Fruit fly (Drosophila melanogaster) whole organism, prepupa: ENCODE results near the gene CG10405.

Experiments
- Blimp-1 ChIP-seq: fragments of 200-800 bp; sonication (Bioruptor generic); optimal IDR thresholded peaks from 3 replicates; lab custom pipeline; 2017; ENCODE audit warnings: missing biosample characterization, missing genetic modification characterization, mild to moderate bottlenecking, moderate library complexity, missing genetic modification reagents
- CG11762 ChIP-seq: fragments of 200-800 bp; sonication (Bioruptor generic); optimal IDR thresholded peaks from 3 replicates; lab custom pipeline; 2016; ENCODE audit warnings: missing biosample characterization, missing genetic modification characterization; ENCODE audit not compliant: insufficient read depth
- CG11902 ChIP-seq: fragments of 200-800 bp; sonication (Bioruptor generic); optimal IDR thresholded peaks from 3 replicates; lab custom pipeline; 2016; ENCODE audit warnings: missing biosample characterization, missing genetic modification characterization
- CG15336 ChIP-seq: fragments of 200-800 bp; sonication (Bioruptor generic); IDR thresholded peaks from 2 replicates; pipeline ENCODE4 v1.3.6; 2022; ENCODE audit warnings: missing biosample characterization, missing genetic modification characterization
- CG1621 ChIP-seq: fragments of 200-800 bp; sonication (Bioruptor generic); optimal IDR thresholded peaks from 3 replicates; lab custom pipeline; 2018; ENCODE audit warnings: missing biosample characterization, mild to moderate bottlenecking, missing genetic modification characterization
- CG16779 ChIP-seq: fragments of 200-800 bp; sonication (Bioruptor generic); optimal IDR thresholded peaks from 3 replicates; lab custom pipeline; 2017; ENCODE audit warnings: missing biosample characterization, mild to moderate bottlenecking, missing genetic modification characterization
- CG3032 ChIP-seq: fragments of 200-800 bp; optimal IDR thresholded peaks from 2 replicates; lab custom pipeline; 2019; ENCODE audit warnings: missing biosample characterization, mild to moderate bottlenecking, missing genetic modification characterization, moderate library complexity
- CG31627 ChIP-seq: fragments of 200-800 bp; sonication (Bioruptor generic); optimal IDR thresholded peaks from 3 replicates; lab custom pipeline; 2016; ENCODE audit warnings: missing biosample characterization, missing genetic modification characterization
- CG34406 ChIP-seq: fragments of 200-800 bp; sonication (Bioruptor generic); optimal IDR thresholded peaks from 3 replicates; lab custom pipeline; 2016; ENCODE audit warnings: missing biosample characterization, missing genetic modification characterization
- CG4318 ChIP-seq: fragments of 200-800 bp; sonication (Bioruptor generic); optimal IDR thresholded peaks from 3 replicates; lab custom pipeline; 2017; ENCODE audit warnings: missing biosample characterization, mild to moderate bottlenecking, missing genetic modification characterization
- CG6163 ChIP-seq: fragments of 200-800 bp; sonication (Bioruptor generic); IDR thresholded peaks from 3 replicates; pipeline ENCODE4 v1.3.6; 2022; ENCODE audit warnings: missing biosample characterization, missing genetic modification characterization
- CG6792 ChIP-seq: fragments of 200-800 bp; sonication (Bioruptor generic); optimal IDR thresholded peaks from 3 replicates; lab custom pipeline; 2016; ENCODE audit warnings: missing biosample characterization, missing genetic modification characterization
- CG6808 ChIP-seq: fragments of 200-800 bp; sonication (Bioruptor generic); optimal IDR thresholded peaks from 3 replicates; lab custom pipeline; 2017; ENCODE audit warnings: missing biosample characterization, missing genetic modification characterization, mild to moderate bottlenecking, moderate library complexity, missing genetic modification reagents
- CG6854 ChIP-seq: fragments of 200-800 bp; sonication (Bioruptor generic); optimal IDR thresholded peaks from 2 replicates; lab custom pipeline; 2017; ENCODE audit warnings: missing biosample characterization, mild to moderate bottlenecking, missing genetic modification characterization
- CG7368 ChIP-seq: fragments of 200-800 bp; sonication (Bioruptor generic); optimal IDR thresholded peaks from 3 replicates; lab custom pipeline; 2016; ENCODE audit warnings: missing biosample characterization, missing genetic modification characterization
- CG8319 ChIP-seq: fragments of 200-800 bp; sonication (Bioruptor generic); optimal IDR thresholded peaks from 3 replicates; lab custom pipeline; 2016; ENCODE audit warnings: missing biosample characterization, missing genetic modification characterization
- CG8632 ChIP-seq: fragments of 200-800 bp; sonication (Bioruptor generic); optimal IDR thresholded peaks from 3 replicates; lab custom pipeline; 2016; ENCODE audit warnings: missing biosample characterization, missing genetic modification characterization
- CG9139 ChIP-seq: fragments of 200-800 bp; sonication (Bioruptor generic); optimal IDR thresholded peaks from 3 replicates; lab custom pipeline; 2017; ENCODE audit warnings: missing biosample characterization, mild to moderate bottlenecking, missing genetic modification characterization
- Eip75B ChIP-seq: fragments of 200-800 bp; sonication (Bioruptor generic); optimal IDR thresholded peaks from 3 replicates; lab custom pipeline; 2016; ENCODE audit warnings: missing biosample characterization, missing genetic modification characterization
- Eip78C ChIP-seq: fragments of 200-800 bp; sonication (Bioruptor generic); peaks from one replicate; lab custom pipeline; 2016; ENCODE audit warnings: missing biosample characterization, missing genetic modification characterization
- Ets21C ChIP-seq: fragments of 200-800 bp; sonication (Bioruptor generic); optimal IDR thresholded peaks from 3 replicates; lab custom pipeline; 2016; ENCODE audit warnings: missing biosample characterization, missing genetic modification characterization
- Ets96B ChIP-seq: fragments of 200-800 bp; optimal IDR thresholded peaks from 2 replicates; lab custom pipeline; 2019; ENCODE audit warnings: missing biosample characterization, mild to moderate bottlenecking, missing genetic modification characterization, moderate library complexity
- Gug ChIP-seq: fragments of 200-800 bp; sonication (Bioruptor generic); IDR thresholded peaks from 2 replicates; pipeline ENCODE4 v1.3.6; 2022; ENCODE audit warnings: missing biosample characterization, missing genetic modification characterization
- Hr4 ChIP-seq: fragments of 200-800 bp; sonication (Bioruptor generic); optimal IDR thresholded peaks from 3 replicates; lab custom pipeline; 2016; ENCODE audit warnings: missing biosample characterization, missing genetic modification characterization
- Lpt ChIP-seq: fragments of 200-800 bp; sonication (Bioruptor generic); optimal IDR thresholded peaks from 3 replicates; lab custom pipeline; 2016; ENCODE audit warnings: missing biosample characterization, missing genetic modification characterization
- Met ChIP-seq: fragments of 200-800 bp; sonication (Bioruptor generic); optimal IDR thresholded peaks from 3 replicates; lab custom pipeline; 2016; ENCODE audit warnings: missing biosample characterization, missing genetic modification characterization
- OdsH ChIP-seq: fragments of 200-800 bp; sonication (Bioruptor generic); optimal IDR thresholded peaks from 3 replicates; lab custom pipeline; 2016; ENCODE audit warnings: missing biosample characterization, missing genetic modification characterization
- Smox ChIP-seq: fragments of 200-800 bp; sonication (Bioruptor generic); optimal IDR thresholded peaks from 3 replicates; lab custom pipeline; 2016; ENCODE audit warnings: missing biosample characterization, missing genetic modification characterization
- Sox102F ChIP-seq: fragments of 200-800 bp; sonication (Bioruptor generic); optimal IDR thresholded peaks from 2 replicates; lab custom pipeline; 2016; ENCODE audit warnings: missing biosample characterization, mild to moderate bottlenecking, missing genetic modification characterization
- Sox15 ChIP-seq: fragments of 200-800 bp; sonication (Bioruptor generic); optimal IDR thresholded peaks from 3 replicates; lab custom pipeline; 2016; ENCODE audit warnings: missing biosample characterization, missing genetic modification characterization
- achi ChIP-seq: fragments of 200-800 bp; sonication (Bioruptor generic); optimal IDR thresholded peaks from 3 replicates; lab custom pipeline; 2016; ENCODE audit warnings: missing biosample characterization, missing genetic modification characterization
- cyc ChIP-seq: fragments of 200-800 bp; sonication (Bioruptor generic); optimal IDR thresholded peaks from 3 replicates; lab custom pipeline; 2016; ENCODE audit warnings: missing biosample characterization, missing genetic modification characterization
- dac ChIP-seq: fragments of 200-800 bp; sonication (Bioruptor generic); optimal IDR thresholded peaks from 2 replicates; lab custom pipeline; 2017; ENCODE audit warnings: missing biosample characterization, mild to moderate bottlenecking, missing genetic modification characterization
- dsx ChIP-seq: fragments of 200-800 bp; optimal IDR thresholded peaks from 3 replicates; lab custom pipeline; 2019; ENCODE audit warnings: missing biosample characterization, mild to moderate bottlenecking, missing genetic modification characterization, moderate library complexity; ENCODE audit not compliant: poor library complexity, severe bottlenecking
- eg ChIP-seq: fragments of 200-800 bp; sonication (Bioruptor generic); IDR thresholded peaks from 3 replicates; pipeline ENCODE4 v1.3.6; 2022; ENCODE audit warnings: missing biosample characterization, missing genetic modification characterization
- esn ChIP-seq: fragments of 200-800 bp; sonication (Bioruptor generic); optimal IDR thresholded peaks from 2 replicates; lab custom pipeline; 2016; ENCODE audit warnings: missing biosample characterization, mild to moderate bottlenecking, missing genetic modification characterization, moderate library complexity
- fd85E ChIP-seq: fragments of 200-800 bp; sonication (Bioruptor generic); optimal IDR thresholded peaks from 3 replicates; lab custom pipeline; 2016; ENCODE audit warnings: missing biosample characterization, missing genetic modification characterization
- fkh ChIP-seq: fragments of 200-800 bp; sonication (Bioruptor generic); optimal IDR thresholded peaks from 3 replicates; lab custom pipeline; 2017; ENCODE audit warnings: missing biosample characterization, mild to moderate bottlenecking, missing genetic modification characterization, moderate library complexity
- lz ChIP-seq: fragments of 200-800 bp; sonication (Bioruptor generic); optimal IDR thresholded peaks from 3 replicates; lab custom pipeline; 2016; ENCODE audit warnings: missing biosample characterization, missing genetic modification characterization
- net ChIP-seq: fragments of 200-800 bp; sonication (Bioruptor generic); optimal IDR thresholded peaks from 3 replicates; lab custom pipeline; 2016; ENCODE audit warnings: missing biosample characterization, missing genetic modification characterization
- pdm3 ChIP-seq: fragments of 200-800 bp; sonication (Bioruptor generic); optimal IDR thresholded peaks from 3 replicates; lab custom pipeline; 2016; ENCODE audit warnings: missing biosample characterization, missing genetic modification characterization
- salr ChIP-seq, 2 experiments: fragments of 200-800 bp; sonication (Bioruptor generic); optimal IDR thresholded peaks; 3 replicates each; lab custom pipeline; 2016 to 2018; ENCODE audit warnings: missing biosample characterization in 2 of 2, missing genetic modification characterization in 2 of 2, mild to moderate bottlenecking in 1 of 2
- spab ChIP-seq: fragments of 200-800 bp; sonication (Bioruptor generic); optimal IDR thresholded peaks from 2 replicates; lab custom pipeline; 2017; ENCODE audit warnings: missing biosample characterization, mild to moderate bottlenecking, missing genetic modification characterization, missing genetic modification reagents
- ss ChIP-seq, 2 experiments: fragments of 200-800 bp; sonication (Bioruptor generic); optimal IDR thresholded peaks; 2 replicates in 1 of 2; 3 replicates in 1 of 2; lab custom pipeline; 2017 to 2018; ENCODE audit warnings: mild to moderate bottlenecking in 2 of 2, missing biosample characterization in 2 of 2, missing genetic modification characterization in 2 of 2, moderate library complexity in 1 of 2
- vri ChIP-seq: fragments of 200-800 bp; sonication (Bioruptor generic); optimal IDR thresholded peaks from 3 replicates; lab custom pipeline; 2016; ENCODE audit warnings: missing biosample characterization, mild to moderate bottlenecking, missing genetic modification characterization

Gene CG10405

dm6 chr3R:16434599-16434998 lies 19.7 kb upstream of the CG10405 start, which contains the start of gene CG14881:
Gene CG14881, plus strand, starts transcription at chr3R:16434899.
- TF ChIP-seq eg (GFP tag; lab: Robert Waterston, UW) (no peak), dsx (GFP tag; lab: Kevin White, UChicago) (no peak), CG11902 (GFP tag; lab: Kevin White, UChicago) (no peak), spab (GFP tag; lab: Kevin White, UChicago) (no peak), pdm3 (GFP tag; lab: Kevin White, UChicago) (no peak), CG3032 (no peak), CG8632 (GFP tag; lab: Kevin White, UChicago) (no peak)

dm6 chr3R:16436374-16437037 lies 17.8 kb upstream of the CG10405 start, which contains the start of gene mRpS33:
Gene mRpS33, minus strand, starts transcription at chr3R:16436597.
- TF ChIP-seq CG16779 (tag; lab: Kevin White, UChicago): no peak
- peak; percentile 16 for TF ChIP-seq Eip78C (GFP tag; lab: Kevin White, UChicago)
- TF ChIP-seq vri (GFP tag; lab: Kevin White, UChicago): peak; percentile 49

dm6 chr3R:16441367-16441923 lies 12.8 kb upstream of the CG10405 start, which contains the start of gene ema:
Gene ema, minus strand, starts transcription at chr3R:16441661.
- TF ChIP-seq Hr4 (GFP tag; lab: Kevin White, UChicago) (no peak), OdsH (no peak), Ets96B (tag; lab: Kevin White, UChicago) (no peak), CG31627 (peak; percentile 3), esn (GFP tag; lab: Kevin White, UChicago) (peak; percentile 34), CG4318 (no peak), lz (GFP tag; lab: Kevin White, UChicago) (peak; percentile 14), Blimp-1 (GFP tag; lab: Kevin White, UChicago) (no peak), CG8319 (GFP tag; lab: Kevin White, UChicago) (no peak), CG9139 (GFP tag; lab: Kevin White, UChicago) (no peak), Met (GFP tag; lab: Kevin White, UChicago) (no peak), achi (GFP tag; lab: Kevin White, UChicago) (peak; percentile 98), CG6808 (GFP tag; lab: Kevin White, UChicago) (no peak), fd85E (GFP tag; lab: Kevin White, UChicago) (no peak), cyc (peak; percentile 3), Lpt (no peak), CG1621 (no peak), CG6854 (peak; percentile 5), fkh (GFP tag; lab: Kevin White, UChicago) (no peak), CG11762 (no peak), CG6792 (GFP tag; lab: Kevin White, UChicago) (no peak), CG34406 (no peak), Gug (GFP tag; lab: Robert Waterston, UW) (no peak), Eip78C (GFP tag; lab: Kevin White, UChicago) (peak; percentile 53), Eip75B (no peak), Ets21C (no peak), spab (GFP tag; lab: Kevin White, UChicago) (no peak), Sox15 (GFP tag; lab: Kevin White, UChicago) (no peak), ss (GFP tag; optimal IDR thresholded peaks at IDR 0.05; lab: Kevin White, UChicago) (no peak), vri (GFP tag; lab: Kevin White, UChicago) (peak; percentile 4), CG3032 (no peak), Smox (GFP tag; lab: Kevin White, UChicago) (no peak), CG11902 (GFP tag; lab: Kevin White, UChicago) (no peak), CG7368 (GFP tag; lab: Kevin White, UChicago) (no peak), Sox102F (no peak), dsx (GFP tag; lab: Kevin White, UChicago) (peak; percentile 42), CG15336 (no peak), dac (GFP tag; lab: Kevin White, UChicago) (no peak), net (GFP tag; lab: Kevin White, UChicago) (no peak), CG6163 (GFP tag; lab: Robert Waterston, UW) (no peak), salr (GFP tag; optimal IDR thresholded peaks at IDR 0.05; lab: Kevin White, UChicago) (no peak)
- TF ChIP-seq, all 60 proteins: peak for 9
